Fruit fly (Drosophila melanogaster): ENCODE results near the gene vret.
A peak's percentile ranks its signal among the peaks of the same experiment; 100 is the strongest.

vret gene

DNA sequence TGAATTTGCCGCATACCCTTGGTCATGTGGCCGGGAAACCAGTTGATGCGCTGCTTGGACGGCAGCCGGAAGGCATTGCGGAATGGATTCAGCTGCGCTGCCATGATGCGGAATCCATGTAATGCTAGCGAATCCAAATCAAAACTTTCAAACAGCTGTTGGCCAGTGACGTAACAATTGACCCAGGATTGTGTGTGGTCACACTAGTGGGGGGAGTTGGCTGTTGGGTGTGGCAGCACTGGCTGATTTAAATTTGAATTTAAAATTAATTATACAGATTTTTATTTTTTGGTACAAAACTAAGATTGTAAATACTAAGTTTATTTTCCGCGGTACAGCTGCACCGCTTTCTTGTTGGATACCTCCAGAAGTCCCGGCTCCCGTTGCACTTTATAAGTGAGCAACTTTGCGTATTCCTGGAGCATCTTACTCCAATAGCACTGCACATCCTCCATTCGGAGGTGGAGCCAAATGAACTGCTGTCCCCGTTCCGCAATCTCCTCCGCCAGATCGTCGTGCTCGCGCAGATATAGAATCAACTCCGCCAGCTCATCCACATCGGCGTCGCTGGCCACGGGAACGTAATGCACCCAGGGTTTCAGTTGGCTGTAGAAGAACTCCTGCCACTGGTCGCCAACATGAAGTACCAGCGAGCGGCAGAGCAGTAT, 2.2 kb upstream of the vret start, which contains the start of gene CG17141 (continued):
- TF ChIP-seq fd64A (GFP tag; optimal IDR thresholded peaks at IDR 0.05): no peak
- TF ChIP-seq Lim3 (GFP tag; IDR thresholded peaks at IDR 0.05): no peak
- no peak for TF ChIP-seq fd102C (GFP tag; optimal IDR thresholded peaks at IDR 0.05)
- TF ChIP-seq CG7839 (tag; optimal IDR thresholded peaks at IDR 0.05): no peak
- TF ChIP-seq zf30C (GFP tag; optimal IDR thresholded peaks at IDR 0.05): no peak
- TF ChIP-seq Atf3 (GFP tag; optimal IDR thresholded peaks at IDR 0.05): no peak
- no peak for TF ChIP-seq Fer3 (tag; optimal IDR thresholded peaks at IDR 0.05)
- peak; percentile 87 for TF ChIP-seq Myb (GFP tag; optimal IDR thresholded peaks at IDR 0.05)
- no peak for TF ChIP-seq mirr (GFP tag; optimal IDR thresholded peaks at IDR 0.05)
- TF ChIP-seq CG5180 (GFP tag; optimal IDR thresholded peaks at IDR 0.05): no peak
- TF ChIP-seq Mad (GFP tag; optimal IDR thresholded peaks at IDR 0.05): no peak
- no peak for TF ChIP-seq Bdp1 (GFP tag; optimal IDR thresholded peaks at IDR 0.05)
- no peak for TF ChIP-seq lilli (GFP tag; optimal IDR thresholded peaks at IDR 0.05)
- no peak for TF ChIP-seq Adf1 (GFP tag; IDR thresholded peaks at IDR 0.05)
- TF ChIP-seq bsh (GFP tag; optimal IDR thresholded peaks at IDR 0.05): no peak
- no peak for TF ChIP-seq CG10267 (tag; optimal IDR thresholded peaks at IDR 0.05)
- TF ChIP-seq Dref (GFP tag; IDR thresholded peaks at IDR 0.05): peak; percentile 38; the same call in 1 of the 2 replicates
- TF ChIP-seq CG2199 (GFP tag; IDR thresholded peaks at IDR 0.05): no peak
- TF ChIP-seq nerfin-2 (GFP tag; IDR thresholded peaks at IDR 0.05; ENCODE audit: partially characterized antibody): no peak
- peak; percentile 40; the same call in 1 of the 2 replicates for TF ChIP-seq amos (GFP tag; IDR thresholded peaks at IDR 0.05; ENCODE audit: partially characterized antibody)
- peak; percentile 35; the same call in 1 of the 3 replicates for TF ChIP-seq CG16813 (GFP tag; IDR thresholded peaks at IDR 0.05; ENCODE audit: partially characterized antibody)
- no peak for TF ChIP-seq Doc3 (GFP tag; IDR thresholded peaks at IDR 0.05; ENCODE audit: partially characterized antibody)
- TF ChIP-seq Ets97D (GFP tag; optimal IDR thresholded peaks at IDR 0.05): peak; percentile 31
- TF ChIP-seq CG11456 (GFP tag; IDR thresholded peaks at IDR 0.05): no peak
- TF ChIP-seq Tbp (GFP tag; optimal IDR thresholded peaks at IDR 0.05): no peak
- no peak for TF ChIP-seq CG16815 (GFP tag; optimal IDR thresholded peaks at IDR 0.05)
- TF ChIP-seq yki (optimal IDR thresholded peaks at IDR 0.05): no peak
- TF ChIP-seq chm (GFP tag; IDR thresholded peaks at IDR 0.05): peak; percentile 30; the same call in 1 of the 2 replicates
- peak; percentile 42 for TF ChIP-seq gfzf (GFP tag; optimal IDR thresholded peaks at IDR 0.05)
- no peak for TF ChIP-seq CG17568 (GFP tag; optimal IDR thresholded peaks at IDR 0.05)
- TF ChIP-seq CG5245 (GFP tag; optimal IDR thresholded peaks at IDR 0.05): no peak
- TF ChIP-seq fd96Cb (tag; optimal IDR thresholded peaks at IDR 0.05): no peak
- TF ChIP-seq CG16863 (GFP tag; optimal IDR thresholded peaks at IDR 0.05): no peak
- TF ChIP-seq CG12104 (GFP tag; optimal IDR thresholded peaks at IDR 0.05): no peak
- TF ChIP-seq CG17328 (GFP tag; IDR thresholded peaks at IDR 0.05): no peak
- no peak for TF ChIP-seq ftz-f1 (GFP tag; optimal IDR thresholded peaks at IDR 0.05)
- TF ChIP-seq CG12071 (GFP tag; optimal IDR thresholded peaks at IDR 0.05): no peak
- no peak for TF ChIP-seq CG15011 (GFP tag; optimal IDR thresholded peaks at IDR 0.05)
- no peak for TF ChIP-seq CG6254 (GFP tag; optimal IDR thresholded peaks at IDR 0.05)
- no peak for TF ChIP-seq CG7786 (GFP tag; optimal IDR thresholded peaks at IDR 0.05)
- no peak for TF ChIP-seq HLH54F (GFP tag; optimal IDR thresholded peaks at IDR 0.05)
- no peak for TF ChIP-seq Gug (GFP tag; IDR thresholded peaks at IDR 0.05)
- no peak for TF ChIP-seq CG32532 (GFP tag; IDR thresholded peaks at IDR 0.05)
- TF ChIP-seq slp2 (GFP tag; optimal IDR thresholded peaks at IDR 0.05): no peak
- no peak for TF ChIP-seq gce (GFP tag; IDR thresholded peaks at IDR 0.05)
- no peak for TF ChIP-seq gt (GFP tag; IDR thresholded peaks at IDR 0.05)
- peak; percentile 47 for TF ChIP-seq unc-4 (GFP tag; IDR thresholded peaks at IDR 0.05; ENCODE audit: partially characterized antibody)
- peak; percentile 83 for TF ChIP-seq vvl (GFP tag; IDR thresholded peaks at IDR 0.05)
- no peak for TF ChIP-seq CG17385 (GFP tag; optimal IDR thresholded peaks at IDR 0.05)
- TF ChIP-seq CG8765 (GFP tag; IDR thresholded peaks at IDR 0.05): no peak

Measured in whole organism, embryonic.